Fruit fly (Drosophila melanogaster) whole organism, wandering third instar larva: Measurements from ENCODE around the gene Cubn.

ENCODE experiments used
- Abd-B ChIP-seq: fragments of >200 bp; optimal IDR thresholded peaks from 2 replicates; lab custom pipeline; 2017; ENCODE audit warnings: missing biosample characterization, missing genetic modification characterization
- CG32264 ChIP-seq: fragments of 200-800 bp; sonication (Bioruptor generic); optimal IDR thresholded peaks from 2 replicates; lab custom pipeline; 2016; ENCODE audit warnings: missing biosample characterization, missing genetic modification characterization
- CrebA ChIP-seq: fragments of 200-800 bp; sonication (Bioruptor generic); optimal IDR thresholded peaks from 2 replicates; lab custom pipeline; 2016; ENCODE audit warnings: missing biosample characterization, mild to moderate bottlenecking, missing genetic modification characterization, borderline replicate concordance
- Dif ChIP-seq: fragments of 200-275, 200-300 bp; sonication (Bioruptor generic); optimal IDR thresholded peaks from 2 replicates; lab custom pipeline; 2018; ENCODE audit warnings: missing biosample characterization, missing genetic modification characterization; ENCODE audit not compliant: partially characterized antibody
- HLH106 ChIP-seq: fragments of 200-800 bp; optimal IDR thresholded peaks from 3 replicates; lab custom pipeline; 2019; ENCODE audit warnings: missing biosample characterization, mild to moderate bottlenecking, missing genetic modification characterization, moderate library complexity
- Mio ChIP-seq: sonication (Bioruptor generic); optimal IDR thresholded peaks from 2 replicates; lab custom pipeline; 2016; ENCODE audit warnings: missing biosample characterization, missing genetic modification characterization
- dmrt93B ChIP-seq: fragments of 200-800 bp; sonication (Bioruptor generic); optimal IDR thresholded peaks from 2 replicates; lab custom pipeline; 2018; ENCODE audit warnings: missing biosample characterization, mild to moderate bottlenecking, missing genetic modification characterization
- psq ChIP-seq: fragments of 200-800 bp; sonication (Bioruptor generic); optimal IDR thresholded peaks from 3 replicates; lab custom pipeline; 2017; ENCODE audit warnings: missing biosample characterization, mild to moderate bottlenecking, missing genetic modification characterization, moderate library complexity
- woc ChIP-seq: sonication (Bioruptor generic); optimal IDR thresholded peaks from 2 replicates; lab custom pipeline; 2016; ENCODE audit warnings: missing biosample characterization, mild to moderate bottlenecking, missing genetic modification characterization

DNA sequence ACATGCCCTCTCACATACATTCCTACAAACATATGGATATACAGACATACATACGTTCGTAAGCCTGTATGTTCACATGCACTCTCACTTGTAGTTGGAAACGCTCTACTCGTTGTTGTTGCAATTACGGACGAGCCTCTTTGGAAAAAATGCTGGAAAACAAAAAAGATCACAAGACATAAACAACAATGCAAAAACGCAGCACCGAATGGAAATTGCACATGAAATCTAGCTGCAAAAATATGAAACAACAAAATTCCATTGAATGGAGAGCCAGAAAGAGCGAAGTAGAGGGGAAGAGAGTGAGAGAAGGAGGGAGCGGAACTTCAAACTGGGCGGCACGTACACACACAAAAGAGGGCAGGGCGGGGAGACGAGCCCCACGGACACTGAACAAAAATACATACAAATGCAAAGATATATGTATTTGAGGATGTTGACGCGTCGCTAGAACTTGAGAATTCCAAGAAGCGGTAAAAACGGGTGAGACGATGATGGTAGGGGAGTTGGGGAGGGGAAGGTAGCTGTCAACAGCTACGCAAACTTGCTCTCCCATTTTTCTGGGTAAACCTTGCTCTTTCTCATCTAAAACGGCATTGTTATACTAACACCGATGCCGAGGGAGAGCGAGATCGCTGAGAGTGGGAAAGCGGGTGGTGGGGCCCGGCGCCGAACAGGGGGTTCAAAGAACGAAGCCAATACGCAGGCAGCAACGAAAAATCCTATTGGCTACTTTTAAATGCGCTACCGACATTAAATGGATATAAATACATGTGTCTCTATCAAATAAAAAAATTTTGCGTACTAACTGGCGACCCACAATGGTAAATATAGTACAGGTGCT, 13.2 kb upstream of the Cubn start:
- TF ChIP-seq Mio (peak; percentile 22), Dif (GFP tag; lab: Kevin White, UChicago) (peak; percentile 71), Abd-B (GFP tag; lab: Kevin White, UChicago) (no peak), dmrt93B (GFP tag; lab: Kevin White, UChicago) (peak; percentile 36), CG32264 (GFP tag; lab: Kevin White, UChicago) (no peak), psq (GFP tag; lab: Kevin White, UChicago) (peak; percentile 36), HLH106 (tag; lab: Kevin White, UChicago) (peak; percentile 21), woc (peak; percentile 78), CrebA (GFP tag; lab: Kevin White, UChicago) (peak; percentile 94)
